Fruit fly (Drosophila melanogaster) whole organism, embryonic: ENCODE data around the gene Tango1.

ENCODE experiments used
- Aef1 ChIP-seq: fragments of 200-800 bp; sonication (Bioruptor generic); IDR thresholded peaks from 3 replicates; pipeline ENCODE4 v1.3.6; 2022; ENCODE audit warnings: missing biosample characterization, missing genetic modification characterization
- Atf3 ChIP-seq: fragments of 200-800 bp; sonication (Bioruptor generic); optimal IDR thresholded peaks from 3 replicates; lab custom pipeline; 2016; ENCODE audit warnings: missing biosample characterization, missing genetic modification characterization
- Awh ChIP-seq: fragments of 200-800 bp; sonication (Bioruptor generic); IDR thresholded peaks from 2 replicates; pipeline ENCODE4, ENCODE4 v1.3.6; 2022; ENCODE audit warnings: missing biosample characterization, missing genetic modification characterization
- B-H1 ChIP-seq: fragments of 200-800 bp; sonication (Bioruptor generic); IDR thresholded peaks from 3 replicates; pipeline ENCODE4 v1.3.6; 2022; ENCODE audit warnings: missing biosample characterization, missing genetic modification characterization
- B-H2 ChIP-seq: fragments of 200-800 bp; sonication (Bioruptor generic); optimal IDR thresholded peaks from 2 replicates; lab custom pipeline; 2018; ENCODE audit warnings: missing biosample characterization, mild to moderate bottlenecking, missing genetic modification characterization
- Bteb2 ChIP-seq: fragments of 200-800 bp; sonication (Bioruptor generic); optimal IDR thresholded peaks from 2 replicates; lab custom pipeline; 2016; ENCODE audit warnings: missing biosample characterization, missing genetic modification characterization
- CG10274 ChIP-seq: fragments of 200-800 bp; sonication (Bioruptor generic); optimal IDR thresholded peaks from 3 replicates; lab custom pipeline; 2017; ENCODE audit warnings: missing biosample characterization, mild to moderate bottlenecking, missing genetic modification characterization
- CG10366 ChIP-seq: fragments of 200-800 bp; sonication (Bioruptor generic); IDR thresholded peaks from 2 replicates; pipeline ENCODE4 v1.3.6; 2022; ENCODE audit warnings: missing biosample characterization, missing genetic modification characterization
- CG13123 ChIP-seq: fragments of 200-800 bp; sonication (Bioruptor generic); optimal IDR thresholded peaks from 2 replicates; lab custom pipeline; 2016; ENCODE audit warnings: missing biosample characterization, missing genetic modification characterization
- CG13287 ChIP-seq: fragments of 200-800 bp; sonication (Bioruptor generic); IDR thresholded peaks from 2 replicates; pipeline ENCODE4 v1.3.6; 2022; ENCODE audit warnings: missing biosample characterization, missing genetic modification characterization; ENCODE audit not compliant: partially characterized antibody
- CG14710 ChIP-seq: fragments of 200-800 bp; sonication (Bioruptor generic); optimal IDR thresholded peaks from 3 replicates; lab custom pipeline; 2019; ENCODE audit warnings: missing biosample characterization, mild to moderate bottlenecking, missing genetic modification characterization, moderate library complexity
- CG14860 ChIP-seq: fragments of 200-800 bp; sonication (Bioruptor generic); IDR thresholded peaks from 3 replicates; pipeline ENCODE4 v1.3.6; 2022; ENCODE audit warnings: missing biosample characterization, missing genetic modification characterization; ENCODE audit not compliant: partially characterized antibody
- CG1647 ChIP-seq: fragments of 200-800 bp; sonication (Bioruptor generic); optimal IDR thresholded peaks from 3 replicates; lab custom pipeline; 2016; ENCODE audit warnings: missing biosample characterization, missing genetic modification characterization
- CG17359 ChIP-seq: fragments of 200-800 bp; sonication (Bioruptor generic); optimal IDR thresholded peaks from 3 replicates; lab custom pipeline; 2018; ENCODE audit warnings: missing biosample characterization, mild to moderate bottlenecking, missing genetic modification characterization, moderate library complexity
- CG17361 ChIP-seq: fragments of 200-800 bp; sonication (Bioruptor generic); IDR thresholded peaks from 3 replicates; pipeline ENCODE4 v1.3.6; 2022; ENCODE audit warnings: missing biosample characterization, missing genetic modification characterization
- CG1832 ChIP-seq: fragments of 200-800 bp; sonication (Bioruptor generic); optimal IDR thresholded peaks from 2 replicates; lab custom pipeline; 2017; ENCODE audit warnings: missing biosample characterization, mild to moderate bottlenecking, missing genetic modification characterization, inconsistent platforms
- CG3163 ChIP-seq: fragments of 200-800 bp; sonication (Bioruptor generic); optimal IDR thresholded peaks from 3 replicates; lab custom pipeline; 2016; ENCODE audit warnings: missing biosample characterization, missing genetic modification characterization
- CG34224 ChIP-seq: fragments of 200-800 bp; sonication (Bioruptor generic); IDR thresholded peaks from 3 replicates; pipeline ENCODE4 v1.3.6; 2022; ENCODE audit warnings: missing biosample characterization, missing genetic modification characterization; ENCODE audit not compliant: partially characterized antibody
- CG34376 ChIP-seq: fragments of 200-800 bp; sonication (Bioruptor generic); optimal IDR thresholded peaks from 2 replicates; lab custom pipeline; 2018; ENCODE audit warnings: missing biosample characterization, mild to moderate bottlenecking, missing genetic modification characterization
- CG43689 ChIP-seq: fragments of 200-800 bp; sonication (Bioruptor generic); IDR thresholded peaks from 2 replicates; pipeline ENCODE4 v1.3.6; 2022; ENCODE audit warnings: missing biosample characterization, missing genetic modification characterization
- CG4707 ChIP-seq: fragments of 200-800 bp; sonication (Bioruptor generic); optimal IDR thresholded peaks from 2 replicates; lab custom pipeline; 2018; ENCODE audit warnings: missing biosample characterization, mild to moderate bottlenecking, missing genetic modification characterization, moderate library complexity
- CG6854 ChIP-seq: fragments of 200-800 bp; sonication (Bioruptor generic); optimal IDR thresholded peaks from 3 replicates; lab custom pipeline; 2017; ENCODE audit warnings: missing biosample characterization, mild to moderate bottlenecking, missing genetic modification characterization
- CG8478 ChIP-seq: fragments of >200 bp; optimal IDR thresholded peaks from 2 replicates; lab custom pipeline; 2018
- CG8944 ChIP-seq: fragments of 200-800 bp; sonication (Bioruptor generic); optimal IDR thresholded peaks from 3 replicates; lab custom pipeline; 2016; ENCODE audit warnings: missing biosample characterization, missing genetic modification characterization
- Deaf1 ChIP-seq: fragments of 200-800 bp; optimal IDR thresholded peaks from 3 replicates; lab custom pipeline; 2019; ENCODE audit warnings: missing biosample characterization, mild to moderate bottlenecking, missing genetic modification characterization, moderate library complexity
- Doc3 ChIP-seq: fragments of 200-800 bp; sonication (Bioruptor generic); IDR thresholded peaks from 3 replicates; pipeline ENCODE4 v1.3.6; 2022; ENCODE audit warnings: missing biosample characterization, missing genetic modification characterization; ENCODE audit not compliant: partially characterized antibody
- ERR ChIP-seq: fragments of 200-800 bp; sonication (Bioruptor generic); optimal IDR thresholded peaks from 2 replicates; lab custom pipeline; 2016; ENCODE audit warnings: missing biosample characterization, missing genetic modification characterization
- Hand ChIP-seq: fragments of 200-800 bp; sonication (Bioruptor generic); optimal IDR thresholded peaks from 2 replicates; lab custom pipeline; 2017; ENCODE audit warnings: mild to moderate bottlenecking, missing biosample characterization, missing genetic modification reagents, missing genetic modification characterization
- HmgZ ChIP-seq: fragments of 200-800 bp; sonication (Bioruptor generic); optimal IDR thresholded peaks from 2 replicates; lab custom pipeline; 2018; ENCODE audit warnings: missing biosample characterization, mild to moderate bottlenecking, missing genetic modification characterization
- Hr39 ChIP-seq: fragments of >200 bp; optimal IDR thresholded peaks from 2 replicates; lab custom pipeline; 2017
- Max ChIP-seq: fragments of 200-800 bp; sonication (Bioruptor generic); optimal IDR thresholded peaks from 2 replicates; lab custom pipeline; 2016; ENCODE audit warnings: missing biosample characterization, mild to moderate bottlenecking, missing genetic modification characterization
- Oaz ChIP-seq: fragments of 200-800 bp; sonication (Bioruptor generic); IDR thresholded peaks from 2 replicates; pipeline ENCODE4 v1.3.6; 2022; ENCODE audit warnings: missing biosample characterization, missing genetic modification characterization
- Oli ChIP-seq: fragments of 200-800 bp; sonication (Bioruptor generic); optimal IDR thresholded peaks from 2 replicates; lab custom pipeline; 2018; ENCODE audit warnings: missing biosample characterization, mild to moderate bottlenecking, missing genetic modification characterization, moderate library complexity
- Six4 ChIP-seq: fragments of 200-800 bp; sonication (Bioruptor generic); optimal IDR thresholded peaks from 2 replicates; lab custom pipeline; 2016; ENCODE audit warnings: missing biosample characterization, missing genetic modification characterization
- Taf1 ChIP-seq: fragments of 200-800 bp; sonication (Bioruptor generic); IDR thresholded peaks from 2 replicates; pipeline ENCODE4 v1.3.6; 2022; ENCODE audit warnings: missing biosample characterization, missing genetic modification characterization
- Xbp1 ChIP-seq: fragments of 200-800 bp; sonication (Bioruptor generic); optimal IDR thresholded peaks from 3 replicates; lab custom pipeline; 2016; ENCODE audit warnings: missing biosample characterization, mild to moderate bottlenecking, missing genetic modification characterization
- ac ChIP-seq: fragments of 200-800 bp; sonication (Bioruptor generic); optimal IDR thresholded peaks from 3 replicates; lab custom pipeline; 2017; ENCODE audit warnings: missing biosample characterization, mild to moderate bottlenecking, missing genetic modification characterization
- ap ChIP-seq: fragments of 200-800 bp; sonication (Bioruptor generic); IDR thresholded peaks from 2 replicates; pipeline ENCODE4 v1.3.6; 2022; ENCODE audit warnings: missing biosample characterization, missing genetic modification characterization
- ase ChIP-seq: fragments of 200-800 bp; sonication (Bioruptor generic); IDR thresholded peaks from 3 replicates; pipeline ENCODE4 v1.3.6; 2022; ENCODE audit warnings: missing biosample characterization, missing genetic modification characterization
- chif ChIP-seq, 2 experiments: fragments of 200-800 bp; sonication (Bioruptor generic); optimal IDR thresholded peaks; 3 replicates each; lab custom pipeline; 2016; ENCODE audit warnings: missing biosample characterization in 2 of 2, missing genetic modification characterization in 2 of 2
- cwo ChIP-seq: fragments of 200-800 bp; sonication (Bioruptor generic); optimal IDR thresholded peaks from 3 replicates; lab custom pipeline; 2017; ENCODE audit warnings: missing biosample characterization, missing genetic modification characterization, mild to moderate bottlenecking, moderate library complexity, missing genetic modification reagents
- dati ChIP-seq: fragments of 200-800 bp; sonication (Bioruptor generic); IDR thresholded peaks from 2 replicates; pipeline ENCODE4 v1.3.6; 2022; ENCODE audit warnings: missing biosample characterization, missing genetic modification characterization
- gce ChIP-seq: fragments of 200-800 bp; sonication (Bioruptor generic); IDR thresholded peaks from 3 replicates; pipeline ENCODE4 v1.3.6; 2022; ENCODE audit warnings: missing biosample characterization, missing genetic modification characterization
- grn ChIP-seq: fragments of 200-800 bp; sonication (Bioruptor generic); optimal IDR thresholded peaks from 3 replicates; lab custom pipeline; 2017; ENCODE audit warnings: missing biosample characterization, missing genetic modification characterization
- gt ChIP-seq: fragments of 200-800 bp; sonication (Bioruptor generic); IDR thresholded peaks from 2 replicates; pipeline ENCODE4 v1.3.6; 2022; ENCODE audit warnings: missing biosample characterization, missing genetic modification characterization
- her ChIP-seq: fragments of 200-800 bp; sonication (Bioruptor generic); optimal IDR thresholded peaks from 2 replicates; lab custom pipeline; 2016; ENCODE audit warnings: missing biosample characterization, missing genetic modification characterization
- kah ChIP-seq: fragments of 200-800 bp; sonication (Bioruptor generic); optimal IDR thresholded peaks from 2 replicates; lab custom pipeline; 2018; ENCODE audit warnings: missing biosample characterization, mild to moderate bottlenecking, missing genetic modification characterization
- lmd ChIP-seq: fragments of 200-800 bp; sonication (Bioruptor generic); IDR thresholded peaks from 2 replicates; pipeline ENCODE4 v1.3.6; 2022; ENCODE audit warnings: missing biosample characterization, missing genetic modification characterization
- lola ChIP-seq, 3 experiments: fragments of >200 bp in 2 of 3; fragments of 200-800 bp in 1 of 3; sonication (Bioruptor generic) in 1 of 3; optimal IDR thresholded peaks; 2 replicates each; lab custom pipeline; 2017 to 2019; ENCODE audit warnings: missing biosample characterization in 3 of 3, missing genetic modification characterization in 3 of 3, mild to moderate bottlenecking in 1 of 3, moderate library complexity in 1 of 3
- pita ChIP-seq: fragments of 200-800 bp; sonication (Bioruptor generic); optimal IDR thresholded peaks from 2 replicates; lab custom pipeline; 2017; ENCODE audit warnings: missing biosample characterization, mild to moderate bottlenecking, missing genetic modification characterization
- psq ChIP-seq: fragments of 200-800 bp; sonication (Bioruptor generic); optimal IDR thresholded peaks from 2 replicates; lab custom pipeline; 2017; ENCODE audit warnings: missing biosample characterization, missing genetic modification characterization
- salm ChIP-seq: fragments of 200-800 bp; sonication (Bioruptor generic); optimal IDR thresholded peaks from 2 replicates; lab custom pipeline; 2018; ENCODE audit warnings: missing biosample characterization, mild to moderate bottlenecking, missing genetic modification characterization

The Tango1 gene

dm6 chr2L:6698387-6698786, 49.2 kb downstream of the Tango1 start (continued):
- TF ChIP-seq kah (GFP tag; lab: Kevin White, UChicago) (no peak), CG6854 (GFP tag; lab: Kevin White, UChicago) (no peak), Hr39 (no peak), Xbp1 (peak; percentile 50), CG8944 (GFP tag; lab: Kevin White, UChicago) (no peak), CG10366 (GFP tag; lab: Robert Waterston, UW) (no peak; the same call in 1 of the 2 replicates), CG34224 (GFP tag; lab: Robert Waterston, UW) (no peak), CG8478 (lab: Kevin White, UChicago) (no peak), Atf3 (GFP tag; lab: Kevin White, UChicago) (peak; percentile 6), Doc3 (GFP tag; lab: Robert Waterston, UW) (no peak), chif (GFP tag; optimal IDR thresholded peaks at IDR 0.05; lab: Kevin White, UChicago) (peak; percentile 14 to 57), her (no peak), Awh (GFP tag; lab: Robert Waterston, UW) (no peak), lmd (GFP tag; lab: Robert Waterston, UW) (peak; percentile 41; the same call in 1 of the 2 replicates), Max (GFP tag; lab: Kevin White, UChicago) (peak; percentile 14), CG3163 (GFP tag; lab: Kevin White, UChicago) (no peak), pita (no peak), ase (GFP tag; lab: Robert Waterston, UW) (peak; percentile 59; the same call in 1 of the 3 replicates), gce (no peak), CG4707 (GFP tag; lab: Kevin White, UChicago) (no peak), CG34376 (no peak), Six4 (peak; percentile 18), CG17361 (peak; percentile 39; the same call in 1 of the 3 replicates), Oli (tag; lab: Kevin White, UChicago) (peak; percentile 53), lola (GFP tag; optimal IDR thresholded peaks at IDR 0.05; lab: Kevin White, UChicago) (peak in 1 of 3 experiments; percentile 22), cwo (GFP tag; lab: Kevin White, UChicago) (no peak), salm (no peak), ac (no peak), CG1647 (no peak), CG14860 (GFP tag; lab: Robert Waterston, UW) (no peak), B-H1 (GFP tag; lab: Robert Waterston, UW) (peak; percentile 46; the same call in 1 of the 3 replicates), dati (GFP tag; lab: Robert Waterston, UW) (0 out of 2 replicates have a peak, but pooled peaks have one; percentile 25), psq (no peak), Oaz (GFP tag; lab: Robert Waterston, UW) (0 out of 2 replicates have a peak, but pooled peaks have one; percentile 32), Hand (GFP tag; lab: Kevin White, UChicago) (no peak), CG13287 (GFP tag; lab: Robert Waterston, UW) (no peak), ERR (GFP tag; lab: Kevin White, UChicago) (no peak), ap (GFP tag; lab: Robert Waterston, UW) (peak; percentile 31; the same call in 1 of the 2 replicates), CG13123 (GFP tag; lab: Kevin White, UChicago) (peak; percentile 2), gt (GFP tag; lab: Robert Waterston, UW) (no peak), Aef1 (GFP tag; lab: Robert Waterston, UW) (peak; percentile 54; the same call in 2 of the 3 replicates), CG43689 (GFP tag; lab: Robert Waterston, UW) (no peak), CG17359 (tag; lab: Kevin White, UChicago) (peak; percentile 31), Bteb2 (GFP tag; lab: Kevin White, UChicago) (no peak), Deaf1 (tag; lab: Kevin White, UChicago) (no peak), CG10274 (GFP tag; lab: Kevin White, UChicago) (no peak), CG14710 (tag; lab: Kevin White, UChicago) (peak; percentile 29), CG1832 (GFP tag; lab: Kevin White, UChicago) (no peak), Taf1 (no peak), grn (GFP tag; lab: Kevin White, UChicago) (no peak), B-H2 (GFP tag; lab: Kevin White, UChicago) (no peak), HmgZ (tag; lab: Kevin White, UChicago) (no peak)
